Fruit fly (Drosophila melanogaster): ENCODE results near the gene Rpt3.

dm6 chrX:11170578-11170977 lies 45.7 kb downstream of the Rpt3 start, which contains the start of gene CG1394:
- TF ChIP-seq CG34406 (GFP tag; optimal IDR thresholded peaks at IDR 0.05): no peak
- no peak for TF ChIP-seq fd59A (GFP tag; optimal IDR thresholded peaks at IDR 0.05)
- no peak for TF ChIP-seq CG9139 (GFP tag; optimal IDR thresholded peaks at IDR 0.05)
- TF ChIP-seq Hr38 (GFP tag; optimal IDR thresholded peaks at IDR 0.05): no peak

All from whole organism, prepupa.